Fruit fly (Drosophila melanogaster) whole organism, embryonic: ENCODE results near the gene AstC.

ENCODE experiments used
- B-H1 ChIP-seq: fragments of 200-800 bp; sonication (Bioruptor generic); IDR thresholded peaks from 3 replicates; pipeline ENCODE4 v1.3.6; 2022; ENCODE audit warnings: missing biosample characterization, missing genetic modification characterization
- Bteb2 ChIP-seq: fragments of 200-800 bp; sonication (Bioruptor generic); optimal IDR thresholded peaks from 2 replicates; lab custom pipeline; 2016; ENCODE audit warnings: missing biosample characterization, missing genetic modification characterization
- CG11085 ChIP-seq: fragments of 200-800 bp; sonication (Bioruptor generic); IDR thresholded peaks from 2 replicates; pipeline ENCODE4 v1.3.6; 2022; ENCODE audit warnings: missing biosample characterization, missing genetic modification characterization
- CG12071 ChIP-seq: fragments of 200-800 bp; sonication (Bioruptor generic); optimal IDR thresholded peaks from 3 replicates; lab custom pipeline; 2018; ENCODE audit warnings: missing biosample characterization, mild to moderate bottlenecking, missing genetic modification characterization
- CG12391 ChIP-seq: fragments of 200-800 bp; sonication (Bioruptor generic); optimal IDR thresholded peaks from 3 replicates; lab custom pipeline; 2018; ENCODE audit warnings: missing biosample characterization, mild to moderate bottlenecking, missing genetic modification characterization, moderate library complexity
- CG16863 ChIP-seq: fragments of 200-800 bp; sonication (Bioruptor generic); optimal IDR thresholded peaks from 3 replicates; lab custom pipeline; 2016; ENCODE audit warnings: missing biosample characterization, missing genetic modification characterization
- CG18011 ChIP-seq: fragments of 200-800 bp; sonication (Bioruptor generic); optimal IDR thresholded peaks from 2 replicates; lab custom pipeline; 2017; ENCODE audit warnings: missing biosample characterization, missing genetic modification characterization, mild to moderate bottlenecking, moderate library complexity, missing genotype
- CG18476 ChIP-seq: fragments of 200-800 bp; sonication (Bioruptor generic); optimal IDR thresholded peaks from 2 replicates; lab custom pipeline; 2016; ENCODE audit warnings: missing biosample characterization, mild to moderate bottlenecking, missing genetic modification characterization
- CG2199 ChIP-seq: fragments of 200-800 bp; sonication (Bioruptor generic); IDR thresholded peaks from 3 replicates; pipeline ENCODE4 v1.3.6; 2022; ENCODE audit warnings: missing biosample characterization, missing genetic modification characterization
- CG30403 ChIP-seq: fragments of 200-800 bp; sonication (Bioruptor generic); optimal IDR thresholded peaks from 3 replicates; lab custom pipeline; 2016; ENCODE audit warnings: missing biosample characterization, missing genetic modification characterization
- CG31441 ChIP-seq: fragments of 200-800 bp; sonication (Bioruptor generic); IDR thresholded peaks from 2 replicates; pipeline ENCODE4 v1.3.6; 2022; ENCODE audit warnings: missing biosample characterization, missing genetic modification characterization
- CG32772 ChIP-seq: fragments of 200-800 bp; sonication (Bioruptor generic); IDR thresholded peaks from 2 replicates; pipeline ENCODE4 v1.3.6; 2022; ENCODE audit warnings: missing biosample characterization, missing genetic modification characterization
- CG4282 ChIP-seq: fragments of 200-800 bp; sonication (Bioruptor generic); optimal IDR thresholded peaks from 2 replicates; lab custom pipeline; 2016; ENCODE audit warnings: missing biosample characterization, missing genetic modification characterization
- CG4707 ChIP-seq: fragments of 200-800 bp; sonication (Bioruptor generic); optimal IDR thresholded peaks from 2 replicates; lab custom pipeline; 2018; ENCODE audit warnings: missing biosample characterization, mild to moderate bottlenecking, missing genetic modification characterization, moderate library complexity
- CG8478 ChIP-seq: fragments of >200 bp; optimal IDR thresholded peaks from 2 replicates; lab custom pipeline; 2018
- D19B ChIP-seq: fragments of 200-800 bp; sonication (Bioruptor generic); optimal IDR thresholded peaks from 2 replicates; lab custom pipeline; 2017; ENCODE audit warnings: missing biosample characterization, mild to moderate bottlenecking, missing genetic modification characterization
- HLH3B ChIP-seq: fragments of 200-800 bp; sonication (Bioruptor generic); IDR thresholded peaks from 2 replicates; pipeline ENCODE4 v1.3.6; 2022; ENCODE audit warnings: missing biosample characterization, missing genetic modification characterization
- Hand ChIP-seq: fragments of 200-800 bp; sonication (Bioruptor generic); optimal IDR thresholded peaks from 2 replicates; lab custom pipeline; 2017; ENCODE audit warnings: mild to moderate bottlenecking, missing biosample characterization, missing genetic modification reagents, missing genetic modification characterization
- Hey ChIP-seq: fragments of 200-800 bp; sonication (Bioruptor generic); optimal IDR thresholded peaks from 3 replicates; lab custom pipeline; 2018; ENCODE audit warnings: missing biosample characterization, mild to moderate bottlenecking, missing genetic modification characterization
- Hr51 ChIP-seq, 2 experiments: fragments of 200-800 bp; sonication (Bioruptor generic); optimal IDR thresholded peaks; 2 replicates in 1 of 2; 3 replicates in 1 of 2; lab custom pipeline; 2016 to 2018; ENCODE audit warnings: missing biosample characterization in 2 of 2, missing genetic modification characterization in 2 of 2, mild to moderate bottlenecking in 1 of 2, moderate library complexity in 1 of 2
- Kr ChIP-seq: fragments of 200-800 bp; sonication (Bioruptor generic); optimal IDR thresholded peaks from 2 replicates; lab custom pipeline; 2017; ENCODE audit warnings: missing biosample characterization, mild to moderate bottlenecking, missing genetic modification characterization
- NK7.1 ChIP-seq: fragments of 200-800 bp; sonication (Bioruptor generic); optimal IDR thresholded peaks from 3 replicates; lab custom pipeline; 2016; ENCODE audit warnings: missing biosample characterization, missing genetic modification characterization
- NfI ChIP-seq: fragments of 200-800 bp; sonication (Bioruptor generic); optimal IDR thresholded peaks from 3 replicates; lab custom pipeline; 2018; ENCODE audit warnings: missing biosample characterization, mild to moderate bottlenecking, missing genetic modification characterization, moderate library complexity
- PHDP ChIP-seq: fragments of 200-800 bp; sonication (Bioruptor generic); optimal IDR thresholded peaks from 3 replicates; lab custom pipeline; 2018; ENCODE audit warnings: missing biosample characterization, mild to moderate bottlenecking, missing genetic modification characterization, moderate library complexity
- Sin3A ChIP-seq: fragments of >200 bp; optimal IDR thresholded peaks from 2 replicates; lab custom pipeline; 2018
- Sox102F ChIP-seq: fragments of 200-800 bp; sonication (Bioruptor generic); optimal IDR thresholded peaks from 2 replicates; lab custom pipeline; 2018; ENCODE audit warnings: missing biosample characterization, mild to moderate bottlenecking, missing genetic modification characterization, moderate library complexity
- ato ChIP-seq: fragments of 200-800 bp; sonication (Bioruptor generic); IDR thresholded peaks from 2 replicates; pipeline ENCODE4 v1.3.6; 2022; ENCODE audit warnings: missing biosample characterization, missing genetic modification characterization; ENCODE audit not compliant: partially characterized antibody
- az2 ChIP-seq: fragments of 200-800 bp; sonication (Bioruptor generic); optimal IDR thresholded peaks from 3 replicates; lab custom pipeline; 2016; ENCODE audit warnings: missing biosample characterization, missing genetic modification characterization
- btn ChIP-seq: fragments of 200-800 bp; sonication (Bioruptor generic); optimal IDR thresholded peaks from 2 replicates; lab custom pipeline; 2016; ENCODE audit warnings: missing biosample characterization, missing genetic modification characterization
- cas ChIP-seq: fragments of 200-800 bp; sonication (Bioruptor generic); IDR thresholded peaks from 2 replicates; pipeline ENCODE4 v1.3.6; 2022; ENCODE audit warnings: missing biosample characterization, missing genetic modification characterization
- esg ChIP-seq: fragments of 200-800 bp; sonication (Bioruptor generic); conservative IDR thresholded peaks from 2 replicates; pipeline ENCODE4 v1.3.6; 2022; ENCODE audit warnings: missing biosample characterization, missing genetic modification characterization
- eve ChIP-seq, 2 experiments: fragments of >200 bp; optimal IDR thresholded peaks; 2 replicates each; lab custom pipeline; 2017; ENCODE audit warnings: missing biosample characterization in 2 of 2, missing genetic modification characterization in 2 of 2
- fu2 ChIP-seq: fragments of 200-800 bp; sonication (Bioruptor generic); optimal IDR thresholded peaks from 2 replicates; lab custom pipeline; 2016; ENCODE audit warnings: missing biosample characterization, missing genetic modification characterization
- grn ChIP-seq: fragments of 200-800 bp; sonication (Bioruptor generic); optimal IDR thresholded peaks from 3 replicates; lab custom pipeline; 2017; ENCODE audit warnings: missing biosample characterization, missing genetic modification characterization
- gsb-n ChIP-seq: fragments of 200-800 bp; sonication (Bioruptor generic); optimal IDR thresholded peaks from 3 replicates; lab custom pipeline; 2018; ENCODE audit warnings: missing biosample characterization, mild to moderate bottlenecking, missing genetic modification characterization
- hth ChIP-seq: fragments of >200 bp; optimal IDR thresholded peaks from 2 replicates; lab custom pipeline; 2017; ENCODE audit warnings: inconsistent platforms
- nau ChIP-seq: fragments of 200-800 bp; sonication (Bioruptor generic); optimal IDR thresholded peaks from 3 replicates; lab custom pipeline; 2017; ENCODE audit warnings: missing biosample characterization, mild to moderate bottlenecking, missing genetic modification characterization, missing genetic modification reagents
- org-1 ChIP-seq: fragments of 200-800 bp; sonication (Bioruptor generic); optimal IDR thresholded peaks from 2 replicates; lab custom pipeline; 2017; ENCODE audit warnings: missing biosample characterization, missing genetic modification characterization
- pan ChIP-seq, 4 experiments: fragments of >200 bp in 3 of 4; fragments of 200-800 bp in 1 of 4; sonication (Bioruptor generic) in 1 of 4; optimal IDR thresholded peaks in 3 of 4; IDR thresholded peaks in 1 of 4; 2 replicates each; pipeline versions ENCODE4 v1.3.6 to Lab custom; 2017 to 2022; ENCODE audit warnings: missing biosample characterization in 2 of 4, missing genetic modification characterization in 2 of 4, mixed read lengths in 1 of 4
- pnt ChIP-seq: fragments of 200-800 bp; sonication (Bioruptor generic); optimal IDR thresholded peaks from 3 replicates; lab custom pipeline; 2016; ENCODE audit warnings: missing biosample characterization, missing genetic modification characterization
- prd ChIP-seq, 3 experiments: fragments of >200 bp in 2 of 3; fragments of 200-800 bp in 1 of 3; sonication (Bioruptor generic) in 1 of 3; optimal IDR thresholded peaks in 2 of 3; IDR thresholded peaks in 1 of 3; 2 replicates in 2 of 3; 3 replicates in 1 of 3; pipeline versions ENCODE4 v1.3.6 to Lab custom; 2017 to 2022; ENCODE audit warnings: missing biosample characterization in 1 of 3, missing genetic modification characterization in 1 of 3
- pros ChIP-seq: fragments of 200-800 bp; sonication (Bioruptor generic); optimal IDR thresholded peaks from 3 replicates; lab custom pipeline; 2019; ENCODE audit warnings: missing biosample characterization, mild to moderate bottlenecking, missing genetic modification characterization, moderate library complexity
- psq ChIP-seq: fragments of 200-800 bp; sonication (Bioruptor generic); optimal IDR thresholded peaks from 2 replicates; lab custom pipeline; 2017; ENCODE audit warnings: missing biosample characterization, missing genetic modification characterization
- ranshi ChIP-seq: fragments of 200-800 bp; sonication (Bioruptor generic); IDR thresholded peaks from 2 replicates; pipeline ENCODE4 v1.3.6; 2022; ENCODE audit warnings: missing biosample characterization, missing genetic modification characterization
- row ChIP-seq: fragments of 200-800 bp; sonication (Bioruptor generic); IDR thresholded peaks from 3 replicates; pipeline ENCODE4 v1.3.6; 2022; ENCODE audit warnings: missing biosample characterization, missing genetic modification characterization
- sd ChIP-seq: fragments of 200-800 bp; sonication (Bioruptor generic); optimal IDR thresholded peaks from 3 replicates; lab custom pipeline; 2018; ENCODE audit warnings: missing biosample characterization, mild to moderate bottlenecking, missing genetic modification characterization, moderate library complexity
- sim ChIP-seq: fragments of 200-800 bp; sonication (Bioruptor generic); IDR thresholded peaks from 2 replicates; pipeline ENCODE4 v1.3.6; 2022; ENCODE audit warnings: missing biosample characterization, missing genetic modification characterization
- tna ChIP-seq: fragments of 200-800 bp; sonication (Bioruptor generic); IDR thresholded peaks from 2 replicates; pipeline ENCODE4 v1.3.6; 2022; ENCODE audit warnings: missing biosample characterization, missing genetic modification characterization; ENCODE audit not compliant: partially characterized antibody
- tx ChIP-seq: fragments of 200-800 bp; sonication (Bioruptor generic); optimal IDR thresholded peaks from 2 replicates; lab custom pipeline; 2016; ENCODE audit warnings: missing biosample characterization, missing genetic modification characterization
- wdn ChIP-seq: fragments of 200-800 bp; sonication (Bioruptor generic); IDR thresholded peaks from 2 replicates; pipeline ENCODE4 v1.3.6; 2022; ENCODE audit warnings: missing biosample characterization, missing genetic modification characterization

AstC gene

DNA sequence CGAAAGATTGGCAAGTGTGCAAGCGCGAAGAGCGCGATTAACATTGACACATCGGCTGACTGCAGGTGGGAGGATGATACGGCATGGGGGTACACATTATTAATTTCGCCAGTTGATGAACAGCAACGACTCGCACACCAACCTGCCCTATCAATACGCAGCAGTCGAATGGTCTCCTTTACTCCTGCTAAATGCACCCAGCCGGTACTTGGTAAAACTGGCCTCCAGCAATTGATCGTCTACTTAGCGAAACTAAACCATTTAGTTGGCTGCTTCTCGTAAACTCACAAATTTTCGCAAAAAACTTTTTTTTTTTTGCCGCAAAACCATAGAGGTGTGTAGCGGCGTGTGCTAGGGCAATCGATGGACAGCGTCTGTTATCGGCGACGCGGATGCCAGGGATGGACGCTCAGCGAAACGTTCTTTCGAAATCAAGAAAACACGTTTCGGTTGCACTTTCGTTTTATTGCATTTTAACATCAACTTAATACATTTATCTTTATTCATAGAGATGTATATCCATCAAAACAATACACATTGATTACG is 19.4 kb upstream of the AstC start, which contains the start of gene Ge-1 (continued):
- TF ChIP-seq psq (GFP tag; lab: Kevin White, UChicago) (no peak), tna (GFP tag; lab: Robert Waterston, UW) (0 out of 2 replicates have a peak, but pooled peaks have one; percentile 20), gsb-n (tag; lab: Kevin White, UChicago) (no peak), Bteb2 (GFP tag; lab: Kevin White, UChicago) (no peak), CG31441 (no peak), B-H1 (GFP tag; lab: Robert Waterston, UW) (no peak), Hr51 (GFP tag; optimal IDR thresholded peaks at IDR 0.05; lab: Kevin White, UChicago) (no peak), CG11085 (no peak), CG30403 (GFP tag; lab: Kevin White, UChicago) (no peak), Hand (GFP tag; lab: Kevin White, UChicago) (no peak), CG2199 (no peak), NfI (GFP tag; lab: Kevin White, UChicago) (no peak), HLH3B (no peak), hth (lab: Kevin White, UChicago) (no peak)

DNA sequence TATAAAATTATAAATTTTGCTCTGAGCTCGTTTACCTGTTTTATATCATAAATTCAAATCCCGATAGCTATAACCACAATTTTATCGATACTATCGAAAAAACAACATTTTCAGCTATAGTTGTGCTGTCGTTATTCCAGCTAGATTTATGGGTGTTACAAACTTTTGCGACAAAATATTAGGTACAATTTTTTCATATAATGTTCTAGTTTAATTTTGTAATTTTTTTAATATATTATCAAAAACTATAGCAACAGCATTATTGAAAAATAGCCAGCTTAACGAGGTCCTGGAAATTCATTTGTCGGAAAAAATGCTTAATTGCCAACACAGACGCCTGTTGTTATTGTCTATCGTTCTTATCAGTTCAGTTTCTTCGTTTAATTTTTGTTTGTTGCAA is 9.9 kb upstream of the AstC start, which contains the start of gene Wdr59:
Gene Wdr59 (plus strand): TSS at position 334 of the 400 bp plus-strand sequence.
- TF ChIP-seq CG8478 (lab: Kevin White, UChicago) (no peak), Sox102F (GFP tag; lab: Kevin White, UChicago) (no peak), prd (optimal IDR thresholded peaks at IDR 0.05; lab: Kevin White, UChicago) (no peak), prd (GFP tag; IDR thresholded peaks at IDR 0.05; lab: Robert Waterston, UW) (peak; percentile 59; the same call in 1 of the 3 replicates), Sin3A (lab: Kevin White, UChicago) (no peak), eve (GFP tag; optimal IDR thresholded peaks at IDR 0.05; lab: Kevin White, UChicago) (no peak), fu2 (GFP tag; lab: Kevin White, UChicago) (no peak), CG4282 (GFP tag; lab: Kevin White, UChicago) (no peak), Hey (tag; lab: Kevin White, UChicago) (no peak), CG18011 (GFP tag; lab: Kevin White, UChicago) (no peak), grn (no peak), org-1 (GFP tag; lab: Kevin White, UChicago) (no peak), CG32772 (GFP tag; lab: Robert Waterston, UW) (peak; percentile 31; the same call in 1 of the 2 replicates), pan (optimal IDR thresholded peaks at IDR 0.05; lab: Kevin White, UChicago) (no peak), pan (GFP tag; optimal IDR thresholded peaks at IDR 0.05 in 1 of 2, IDR thresholded peaks at IDR 0.05 in 1 of 2) (peak in 1 of 2 experiments; percentile 25), tx (GFP tag; lab: Kevin White, UChicago) (no peak), nau (GFP tag; lab: Kevin White, UChicago) (no peak), CG12071 (no peak), hth (lab: Kevin White, UChicago) (no peak), row (GFP tag; lab: Robert Waterston, UW) (peak; percentile 93), ato (GFP tag; lab: Robert Waterston, UW) (no peak), btn (GFP tag; lab: Kevin White, UChicago) (no peak), Kr (GFP tag; lab: Kevin White, UChicago) (no peak), pros (GFP tag; lab: Kevin White, UChicago) (no peak), CG12391 (tag; lab: Kevin White, UChicago) (peak; percentile 75), cas (GFP tag; lab: Robert Waterston, UW) (no peak), NK7.1 (no peak), PHDP (tag; lab: Kevin White, UChicago) (no peak), sd (no peak), pnt (GFP tag; lab: Kevin White, UChicago) (no peak), ranshi (GFP tag; lab: Robert Waterston, UW) (0 out of 2 replicates have a peak, but pooled peaks have one; percentile 17), az2 (GFP tag; lab: Kevin White, UChicago) (peak; percentile 58), wdn (GFP tag; lab: Robert Waterston, UW) (no peak), CG16863 (GFP tag; lab: Kevin White, UChicago) (no peak), sim (GFP tag; lab: Robert Waterston, UW) (no peak), CG18476 (peak; percentile 39), CG4707 (no peak), esg (0 out of 2 replicates have a peak, but pooled peaks have one; percentile 9), D19B (GFP tag; lab: Kevin White, UChicago) (no peak)
